Fruit fly (Drosophila melanogaster) S2 (cell line): Measurements from ENCODE around the gene CG8379.

Source experiments
- CG8478 ChIP-seq: fragments of >200 bp; optimal IDR thresholded peaks from 2 replicates; lab custom pipeline; 2018
- CTCF ChIP-seq, 2 experiments: fragments of >200 bp; optimal IDR thresholded peaks; 2 replicates each; lab custom pipeline; 2018

DNA sequence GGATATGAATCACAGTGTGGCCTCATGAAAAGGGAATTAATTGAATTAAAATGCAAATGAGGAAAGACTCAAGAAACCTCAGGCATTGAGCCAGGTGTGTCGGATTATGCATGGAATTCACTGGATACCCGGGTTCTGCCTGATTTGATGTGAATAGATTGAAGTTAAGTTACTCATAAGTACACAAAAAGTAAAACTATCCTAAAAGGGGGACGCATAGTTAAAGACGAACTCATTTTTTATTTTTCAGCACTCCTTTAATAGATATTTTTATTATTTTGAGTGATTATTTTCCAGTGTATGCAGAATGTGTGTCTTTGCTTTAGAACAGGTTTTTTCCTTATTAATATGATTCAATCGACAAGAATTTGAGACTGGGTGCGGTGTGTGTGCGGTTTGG is 29.0 kb downstream of the CG8379 start:
- TF ChIP-seq CTCF (optimal IDR thresholded peaks at IDR 0.05; lab: Kevin White, UChicago), result no peak
- no peak for TF ChIP-seq CG8478 (lab: Kevin White, UChicago)
